Fruit fly (Drosophila melanogaster) whole organism, embryonic: ENCODE measurements around the gene Arc42.

Experiments used
- CG12071 ChIP-seq: fragments of 200-800 bp; sonication (Bioruptor generic); optimal IDR thresholded peaks from 3 replicates; lab custom pipeline; 2018; ENCODE audit warnings: missing biosample characterization, mild to moderate bottlenecking, missing genetic modification characterization
- CG14710 ChIP-seq: fragments of 200-800 bp; sonication (Bioruptor generic); optimal IDR thresholded peaks from 3 replicates; lab custom pipeline; 2019; ENCODE audit warnings: missing biosample characterization, mild to moderate bottlenecking, missing genetic modification characterization, moderate library complexity
- CG14860 ChIP-seq: fragments of 200-800 bp; sonication (Bioruptor generic); IDR thresholded peaks from 3 replicates; pipeline ENCODE4 v1.3.6; 2022; ENCODE audit warnings: missing biosample characterization, missing genetic modification characterization; ENCODE audit not compliant: partially characterized antibody
- CG7928 ChIP-seq: fragments of 200-800 bp; sonication (Bioruptor generic); optimal IDR thresholded peaks from 2 replicates; lab custom pipeline; 2017; ENCODE audit warnings: missing biosample characterization, mild to moderate bottlenecking, missing genetic modification characterization
- Dip2 ChIP-seq: fragments of 200-800 bp; sonication (Bioruptor generic); IDR thresholded peaks from 2 replicates; pipeline ENCODE4 v1.3.6; 2022; ENCODE audit warnings: missing biosample characterization, missing genetic modification characterization
- GATAe ChIP-seq: fragments of 200-800 bp; sonication (Bioruptor generic); conservative IDR thresholded peaks from 2 replicates; pipeline ENCODE4 v1.3.6; 2022; ENCODE audit warnings: missing biosample characterization, missing genetic modification characterization
- Ssrp ChIP-seq: fragments of 200-800 bp; sonication (Bioruptor generic); optimal IDR thresholded peaks from 2 replicates; lab custom pipeline; 2018; ENCODE audit warnings: missing biosample characterization, mild to moderate bottlenecking, missing genetic modification characterization, moderate library complexity
- cas ChIP-seq: fragments of 200-800 bp; sonication (Bioruptor generic); IDR thresholded peaks from 2 replicates; pipeline ENCODE4 v1.3.6; 2022; ENCODE audit warnings: missing biosample characterization, missing genetic modification characterization
- nerfin-2 ChIP-seq: fragments of 200-800 bp; sonication (Bioruptor generic); IDR thresholded peaks from 2 replicates; pipeline ENCODE4 v1.3.6; 2022; ENCODE audit warnings: missing biosample characterization, missing genetic modification characterization; ENCODE audit not compliant: partially characterized antibody
- zfh1 ChIP-seq: fragments of 200-800 bp; sonication (Bioruptor generic); IDR thresholded peaks from 3 replicates; pipeline ENCODE4 v1.3.6; 2022; ENCODE audit warnings: missing biosample characterization, missing genetic modification characterization

dm6 chr3R:19924331-19924730 lies 46.8 kb downstream of the Arc42 start:
- TF ChIP-seq CG14860 (GFP tag; lab: Robert Waterston, UW) = no peak
- no peak for TF ChIP-seq CG14710 (tag; lab: Kevin White, UChicago)
- peak; percentile 51 for TF ChIP-seq CG12071 (GFP tag; lab: Kevin White, UChicago)
- TF ChIP-seq Ssrp (tag; lab: Kevin White, UChicago) = no peak
- no peak for TF ChIP-seq Dip2 (GFP tag; lab: Robert Waterston, UW)
- no peak for TF ChIP-seq cas (GFP tag; lab: Robert Waterston, UW)
- TF ChIP-seq nerfin-2 = no peak
- no peak for TF ChIP-seq zfh1 (GFP tag; lab: Robert Waterston, UW)
- no peak for TF ChIP-seq GATAe (GFP tag; lab: Robert Waterston, UW)
- TF ChIP-seq CG7928 = no peak
